Worm (Caenorhabditis elegans): ENCODE data around the gene srd-10.
"Not testable (repeated sequence)": the region's sequence is repeated elsewhere in the genome, so short reads cannot be mapped to it uniquely, and the experiment has no call there.

The srd-10 gene

DNA sequence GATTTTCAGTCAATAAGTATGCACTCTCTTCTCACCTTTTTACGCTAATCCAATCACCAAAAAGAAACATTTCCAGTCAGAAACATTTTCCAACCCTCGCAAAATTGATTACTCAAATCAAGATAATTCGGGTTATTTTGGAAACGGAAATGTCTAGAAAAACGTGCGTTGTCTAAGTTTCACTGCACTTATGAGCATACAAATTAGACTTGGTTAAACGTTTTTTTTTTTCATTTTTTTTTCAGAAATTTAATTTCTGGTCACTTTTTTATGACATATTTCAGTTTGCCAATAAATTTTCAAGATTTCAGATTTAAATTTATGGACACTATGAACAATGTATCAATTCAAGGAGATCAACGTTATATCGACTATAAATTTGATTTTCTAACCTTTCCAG lies 8.1 kb downstream of the srd-10 start, which contains the start of gene sru-12:
Gene sru-12, plus strand, starts transcription at position 301 of the 400 bp plus-strand sequence.
- TF ChIP-seq hmbx-1 (tag; optimal IDR thresholded peaks at IDR 0.05): no peak
- TF ChIP-seq hnd-1 (tag; optimal IDR thresholded peaks at IDR 0.05): no peak
- no peak for TF ChIP-seq F13C5.2 (tag; optimal IDR thresholded peaks at IDR 0.05)
- TF ChIP-seq ama-1 (optimal IDR thresholded peaks at IDR 0.05): no peak
- TF ChIP-seq tbx-11 (GFP tag; IDR thresholded peaks at IDR 0.05): no peak
- no peak for TF ChIP-seq sea-1 (GFP tag; conservative IDR thresholded peaks at IDR 0.05)

DNA sequence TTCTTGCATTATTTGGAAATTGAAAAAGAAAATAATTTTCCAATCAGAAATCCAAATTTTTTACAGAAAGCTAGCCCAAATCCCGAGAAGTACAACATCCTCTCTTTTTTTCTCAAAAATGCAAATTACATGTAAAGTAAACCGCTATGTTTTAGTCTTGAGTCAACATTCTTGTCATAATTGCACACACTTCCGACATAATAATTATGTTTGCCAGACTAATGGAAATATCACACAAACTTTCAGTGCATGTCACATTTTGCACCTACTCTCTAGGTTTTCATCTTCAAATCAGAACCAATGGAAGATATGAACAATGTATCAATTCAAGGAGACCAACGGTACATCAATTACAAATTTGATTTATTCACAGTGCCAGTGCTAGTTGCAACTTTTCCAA lies 9.8 kb downstream of the srd-10 start, which contains the start of gene sru-11:
Gene sru-11, plus strand, starts transcription at position 301 of the 400 bp plus-strand sequence.
- no peak for TF ChIP-seq hnd-1 (tag; optimal IDR thresholded peaks at IDR 0.05)
- no peak for TF ChIP-seq sea-1 (GFP tag; conservative IDR thresholded peaks at IDR 0.05)
- TF ChIP-seq F13C5.2 (tag; optimal IDR thresholded peaks at IDR 0.05): no peak
- TF ChIP-seq ets-7 (tag; optimal IDR thresholded peaks at IDR 0.05): no peak
- TF ChIP-seq ceh-13 (GFP tag; optimal IDR thresholded peaks at IDR 0.05): no peak
- TF ChIP-seq tbx-37 (GFP tag; conservative IDR thresholded peaks at IDR 0.05): no peak
- TF ChIP-seq ceh-36 (tag; optimal IDR thresholded peaks at IDR 0.05): no peak

DNA sequence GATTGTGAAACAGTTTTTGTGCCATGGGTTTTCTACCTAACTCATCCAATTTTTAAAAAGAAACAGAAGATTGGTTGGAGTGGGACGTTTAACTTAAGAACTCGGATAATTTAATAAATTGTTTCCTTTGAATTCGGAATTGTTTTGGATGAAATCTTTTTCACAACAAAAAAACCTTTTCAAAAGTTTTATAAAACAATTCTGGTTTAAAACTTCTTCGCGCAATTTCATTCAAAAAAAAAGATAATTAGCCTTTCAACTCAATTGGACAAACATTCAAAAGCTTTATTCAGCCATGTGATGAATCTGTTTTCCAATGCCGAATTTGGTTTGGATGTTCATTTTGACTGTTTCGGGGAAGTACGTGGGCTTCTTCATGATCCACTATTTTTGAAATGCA lies 12.3 kb downstream of the srd-10 start, which contains the start of gene Y45F10B.12:
Gene Y45F10B.12, plus strand, starts transcription at position 301 of the 400 bp plus-strand sequence.
- TF ChIP-seq tbx-11 (GFP tag; IDR thresholded peaks at IDR 0.05) (no peak), hmg-4 (GFP tag; optimal IDR thresholded peaks at IDR 0.05) (no peak), B0310.2 (tag; optimal IDR thresholded peaks at IDR 0.05) (no peak), sea-1 (GFP tag; conservative IDR thresholded peaks at IDR 0.05) (no peak), ets-7 (tag; optimal IDR thresholded peaks at IDR 0.05) (no peak), ama-1 (optimal IDR thresholded peaks at IDR 0.05) (no peak), tbx-37 (GFP tag; conservative IDR thresholded peaks at IDR 0.05) (no peak), hnd-1 (tag; optimal IDR thresholded peaks at IDR 0.05) (no peak), ceh-36 (tag; optimal IDR thresholded peaks at IDR 0.05) (no peak), scrt-1 (GFP tag; IDR thresholded peaks at IDR 0.05) (no peak), ceh-13 (GFP tag; optimal IDR thresholded peaks at IDR 0.05) (no peak)

DNA sequence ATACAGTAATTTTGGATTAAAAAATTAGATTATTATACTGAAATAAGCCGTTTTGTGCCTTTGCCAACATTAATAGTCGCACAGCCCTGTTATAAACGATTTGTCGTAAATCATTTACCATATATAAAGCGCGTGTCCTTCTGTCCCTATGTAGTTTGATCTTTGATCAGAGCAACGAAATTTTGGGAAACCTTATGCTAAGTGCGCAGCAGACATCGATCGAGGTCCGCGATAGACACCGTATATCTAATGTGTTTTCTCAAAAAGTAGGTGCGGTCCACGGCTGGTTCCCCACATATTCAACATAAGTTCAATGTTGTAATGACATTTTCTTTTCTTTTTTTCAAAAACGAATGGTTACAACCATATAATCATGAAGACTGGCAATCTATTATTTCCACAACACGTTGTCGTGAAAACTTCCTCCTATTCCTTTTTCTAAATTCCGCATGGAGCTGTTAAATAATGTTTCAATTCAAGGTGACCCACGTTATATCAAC lies 13.8 kb downstream of the srd-10 start, which contains the start of gene sru-9:
Gene sru-9, plus strand, starts transcription at position 450 of the 500 bp plus-strand sequence.
- not testable (repeated sequence) for TF ChIP-seq tbx-37 (GFP tag; conservative IDR thresholded peaks at IDR 0.05); hnd-1 (tag; optimal IDR thresholded peaks at IDR 0.05); F13C5.2 (tag; optimal IDR thresholded peaks at IDR 0.05)

DNA sequence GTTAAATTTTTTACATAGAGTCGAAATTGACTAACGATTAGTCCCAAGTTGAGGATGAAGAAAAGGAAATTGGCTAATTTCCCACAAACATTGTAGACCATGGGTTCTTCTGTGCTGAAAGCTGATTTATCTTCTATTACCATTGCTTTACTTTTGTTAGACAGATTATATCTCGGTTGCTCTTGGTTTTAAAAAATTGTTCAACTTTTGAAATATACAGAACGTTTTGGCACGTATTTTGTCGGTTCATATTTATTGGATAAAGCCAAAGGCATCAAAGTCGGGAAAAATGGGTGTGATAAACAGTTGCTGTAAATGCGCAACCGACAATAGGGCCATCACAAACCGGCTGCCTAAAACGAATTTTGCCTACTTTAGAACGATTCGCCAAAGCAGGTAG lies 16.8 kb downstream of the srd-10 start, which contains the start of gene tsp-5:
Gene tsp-5, minus strand, starts transcription at position 101 of the 400 bp plus-strand sequence.
- TF ChIP-seq tbx-11 (GFP tag; IDR thresholded peaks at IDR 0.05) (no peak), ets-7 (tag; optimal IDR thresholded peaks at IDR 0.05) (no peak), ceh-13 (GFP tag; optimal IDR thresholded peaks at IDR 0.05) (no peak), ceh-36 (tag; optimal IDR thresholded peaks at IDR 0.05) (no peak), ama-1 (optimal IDR thresholded peaks at IDR 0.05) (no peak), B0310.2 (tag; optimal IDR thresholded peaks at IDR 0.05) (no peak), tbx-37 (GFP tag; conservative IDR thresholded peaks at IDR 0.05) (no peak), hmbx-1 (tag; optimal IDR thresholded peaks at IDR 0.05) (no peak), aly-1 (tag; optimal IDR thresholded peaks at IDR 0.05) (no peak), scrt-1 (GFP tag; IDR thresholded peaks at IDR 0.05) (no peak), flt-1 (GFP tag; IDR thresholded peaks at IDR 0.05) (no peak), F13C5.2 (tag; optimal IDR thresholded peaks at IDR 0.05) (no peak), tra-4 (tag; optimal IDR thresholded peaks at IDR 0.05) (no peak), hmg-4 (GFP tag; optimal IDR thresholded peaks at IDR 0.05) (no peak), hnd-1 (tag; optimal IDR thresholded peaks at IDR 0.05) (no peak), sea-1 (GFP tag; conservative IDR thresholded peaks at IDR 0.05) (no peak), pes-1 (GFP tag; IDR thresholded peaks at IDR 0.05) (no peak)

DNA sequence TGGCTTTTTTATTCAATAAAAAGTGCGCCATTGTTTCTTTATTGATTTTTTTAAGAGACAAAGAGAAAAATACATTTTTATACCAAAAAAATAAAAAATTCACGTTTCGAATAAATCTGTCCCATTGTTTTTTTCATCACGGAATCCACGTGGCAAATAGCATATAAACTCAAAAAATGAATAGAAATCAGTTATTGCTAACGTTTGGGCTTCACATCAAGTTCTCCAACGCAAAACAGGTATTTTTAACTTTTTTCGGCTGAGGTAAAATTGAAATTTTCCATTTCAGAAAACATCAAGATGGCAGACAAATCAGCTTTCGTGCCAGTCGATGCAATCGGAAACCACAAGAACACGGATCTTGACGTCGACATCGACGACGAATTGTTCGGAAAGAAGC lies 18.5 kb downstream of the srd-10 start, which contains the start of gene Y45F10B.3:
Gene Y45F10B.3, plus strand, starts transcription at position 301 of the 400 bp plus-strand sequence.
- TF ChIP-seq tbx-37 (GFP tag; conservative IDR thresholded peaks at IDR 0.05) (no peak), ets-7 (tag; optimal IDR thresholded peaks at IDR 0.05) (no peak), sea-1 (GFP tag; conservative IDR thresholded peaks at IDR 0.05) (no peak), pes-1 (GFP tag; IDR thresholded peaks at IDR 0.05) (no peak)

DNA sequence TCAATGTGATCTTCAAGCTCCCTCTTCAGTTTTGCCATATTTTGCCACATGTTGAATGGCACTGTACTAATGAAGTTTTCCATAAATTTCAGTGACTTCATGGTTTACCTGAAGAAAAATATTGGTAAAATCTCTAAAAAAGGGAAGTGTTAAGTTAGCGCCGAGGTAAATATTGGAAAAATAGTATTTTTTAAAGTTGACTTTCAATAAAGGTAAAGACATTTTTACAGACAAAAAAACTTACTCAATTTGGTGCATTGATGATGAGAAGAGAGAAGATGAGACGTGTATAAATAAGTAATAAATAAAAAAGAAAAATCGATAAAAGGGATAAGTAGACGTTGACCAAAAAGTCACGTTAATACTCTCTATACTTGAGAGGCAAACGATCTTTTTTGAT lies 23.0 kb downstream of the srd-10 start, which contains the start of gene Y45F10B.9:
Gene Y45F10B.9, minus strand, starts transcription at position 101 of the 400 bp plus-strand sequence.
- TF ChIP-seq ama-1 (optimal IDR thresholded peaks at IDR 0.05); F13C5.2 (tag; optimal IDR thresholded peaks at IDR 0.05); ceh-36 (tag; optimal IDR thresholded peaks at IDR 0.05): not testable (repeated sequence)

ce11 chrIV:13600643-13601042 lies 25.8 kb downstream of the srd-10 start:
- TF ChIP-seq ama-1 (optimal IDR thresholded peaks at IDR 0.05): no peak
- no peak for TF ChIP-seq tra-4 (tag; optimal IDR thresholded peaks at IDR 0.05)
- no peak for TF ChIP-seq pes-1 (GFP tag; IDR thresholded peaks at IDR 0.05)
- no peak for TF ChIP-seq ceh-13 (GFP tag; optimal IDR thresholded peaks at IDR 0.05)
- TF ChIP-seq hmg-4 (GFP tag; optimal IDR thresholded peaks at IDR 0.05): no peak
- TF ChIP-seq B0310.2 (tag; optimal IDR thresholded peaks at IDR 0.05): no peak

DNA sequence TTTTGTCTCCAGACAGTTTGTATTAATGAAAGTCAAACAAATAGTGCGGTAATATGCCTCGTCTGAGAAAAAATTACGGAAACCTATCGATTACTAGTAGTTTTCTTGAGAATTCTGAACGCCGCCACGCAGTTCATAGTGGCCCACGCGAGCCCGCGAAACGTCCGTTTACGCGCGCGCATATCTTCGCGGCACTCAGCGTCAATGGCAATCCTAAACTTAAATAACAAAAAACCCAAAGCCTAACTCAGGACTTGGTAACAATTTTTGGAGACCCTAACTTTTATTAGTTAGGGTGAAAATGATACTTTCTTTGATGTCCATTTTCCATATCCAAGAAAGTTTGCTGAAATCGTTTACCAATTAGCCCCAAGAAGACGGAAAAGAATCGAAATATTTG lies 26.6 kb downstream of the srd-10 start:
- no peak for TF ChIP-seq aly-1 (tag; optimal IDR thresholded peaks at IDR 0.05)

Measured in whole organism, early embryonic.